Fruit fly (Drosophila melanogaster) whole organism, embryonic: ENCODE measurements around the gene CG43755.

ENCODE experiments used
- Abd-B ChIP-seq: fragments of 200-800 bp; sonication (Bioruptor generic); optimal IDR thresholded peaks from 2 replicates; lab custom pipeline; 2018; ENCODE audit warnings: missing biosample characterization, mild to moderate bottlenecking, missing genetic modification characterization, moderate library complexity
- Adf1 ChIP-seq: fragments of 200-800 bp; sonication (Bioruptor generic); IDR thresholded peaks from 2 replicates; pipeline ENCODE4 v1.3.6; 2022; ENCODE audit warnings: missing biosample characterization, missing genetic modification characterization
- Aef1 ChIP-seq: fragments of 200-800 bp; sonication (Bioruptor generic); IDR thresholded peaks from 3 replicates; pipeline ENCODE4 v1.3.6; 2022; ENCODE audit warnings: missing biosample characterization, missing genetic modification characterization
- CG10565 ChIP-seq: fragments of 200-800 bp; sonication (Bioruptor generic); optimal IDR thresholded peaks from 3 replicates; lab custom pipeline; 2016; ENCODE audit warnings: missing biosample characterization, mild to moderate bottlenecking, missing genetic modification characterization
- CG11093 ChIP-seq: fragments of 200-800 bp; sonication (Bioruptor generic); IDR thresholded peaks from 3 replicates; pipeline ENCODE4 v1.3.6; 2022; ENCODE audit warnings: missing biosample characterization, missing genetic modification characterization
- CG11695 ChIP-seq: fragments of 200-800 bp; sonication (Bioruptor generic); IDR thresholded peaks from 3 replicates; pipeline ENCODE4 v1.3.6; 2022; ENCODE audit warnings: missing biosample characterization, missing genetic modification characterization
- CG11696 ChIP-seq: fragments of 200-800 bp; sonication (Bioruptor generic); IDR thresholded peaks from 2 replicates; pipeline ENCODE4 v1.3.6; 2022; ENCODE audit warnings: missing biosample characterization, missing genetic modification characterization
- CG12769 ChIP-seq: fragments of 200-800 bp; sonication (Bioruptor generic); optimal IDR thresholded peaks from 2 replicates; lab custom pipeline; 2019; ENCODE audit warnings: missing biosample characterization, mild to moderate bottlenecking, missing genetic modification characterization, moderate library complexity
- CG13287 ChIP-seq: fragments of 200-800 bp; sonication (Bioruptor generic); IDR thresholded peaks from 2 replicates; pipeline ENCODE4 v1.3.6; 2022; ENCODE audit warnings: missing biosample characterization, missing genetic modification characterization; ENCODE audit not compliant: partially characterized antibody
- CG13624 ChIP-seq: fragments of 200-800 bp; sonication (Bioruptor generic); optimal IDR thresholded peaks from 2 replicates; lab custom pipeline; 2016; ENCODE audit warnings: missing biosample characterization, missing genetic modification characterization
- CG14710 ChIP-seq: fragments of 200-800 bp; sonication (Bioruptor generic); optimal IDR thresholded peaks from 3 replicates; lab custom pipeline; 2019; ENCODE audit warnings: missing biosample characterization, mild to moderate bottlenecking, missing genetic modification characterization, moderate library complexity
- CG15011 ChIP-seq: fragments of 200-800 bp; sonication (Bioruptor generic); optimal IDR thresholded peaks from 3 replicates; lab custom pipeline; 2018; ENCODE audit warnings: missing biosample characterization, mild to moderate bottlenecking, missing genetic modification characterization
- CG17829 ChIP-seq: fragments of 200-800 bp; optimal IDR thresholded peaks from 2 replicates; lab custom pipeline; 2019; ENCODE audit warnings: missing biosample characterization, mild to moderate bottlenecking, missing genetic modification characterization, moderate library complexity
- CG18476 ChIP-seq: fragments of 200-800 bp; sonication (Bioruptor generic); optimal IDR thresholded peaks from 2 replicates; lab custom pipeline; 2016; ENCODE audit warnings: missing biosample characterization, mild to moderate bottlenecking, missing genetic modification characterization
- CG3838 ChIP-seq: fragments of 200-800 bp; sonication (Bioruptor generic); optimal IDR thresholded peaks from 3 replicates; lab custom pipeline; 2016; ENCODE audit warnings: missing biosample characterization, missing genetic modification characterization
- CG3847 ChIP-seq: fragments of 200-800 bp; sonication (Bioruptor generic); IDR thresholded peaks from 2 replicates; pipeline ENCODE4 v1.3.6; 2022; ENCODE audit warnings: missing biosample characterization, missing genetic modification characterization
- CG4282 ChIP-seq: fragments of 200-800 bp; sonication (Bioruptor generic); optimal IDR thresholded peaks from 2 replicates; lab custom pipeline; 2016; ENCODE audit warnings: missing biosample characterization, missing genetic modification characterization
- CG4617 ChIP-seq: fragments of 200-800 bp; sonication (Bioruptor generic); optimal IDR thresholded peaks from 3 replicates; lab custom pipeline; 2016; ENCODE audit warnings: missing biosample characterization, missing genetic modification characterization, borderline replicate concordance
- CG4730 ChIP-seq: fragments of 200-800 bp; sonication (Bioruptor generic); IDR thresholded peaks from 2 replicates; pipeline ENCODE4 v1.3.6; 2022; ENCODE audit warnings: missing biosample characterization, missing genetic modification characterization
- CG8281 ChIP-seq: fragments of 200-800 bp; sonication (Bioruptor generic); optimal IDR thresholded peaks from 2 replicates; lab custom pipeline; 2018; ENCODE audit warnings: missing biosample characterization, mild to moderate bottlenecking, missing genetic modification characterization, moderate library complexity
- CG8478 ChIP-seq: fragments of >200 bp; optimal IDR thresholded peaks from 2 replicates; lab custom pipeline; 2018
- H2.0 ChIP-seq: fragments of 200-800 bp; sonication (Bioruptor generic); IDR thresholded peaks from 2 replicates; pipeline ENCODE4 v1.3.6; 2022; ENCODE audit warnings: missing biosample characterization, missing genetic modification characterization
- HLH3B ChIP-seq: fragments of 200-800 bp; sonication (Bioruptor generic); IDR thresholded peaks from 2 replicates; pipeline ENCODE4 v1.3.6; 2022; ENCODE audit warnings: missing biosample characterization, missing genetic modification characterization
- HLH54F ChIP-seq: fragments of 200-800 bp; sonication (Bioruptor generic); optimal IDR thresholded peaks from 3 replicates; lab custom pipeline; 2016; ENCODE audit warnings: missing biosample characterization, missing genetic modification characterization
- Hey ChIP-seq: fragments of 200-800 bp; sonication (Bioruptor generic); optimal IDR thresholded peaks from 3 replicates; lab custom pipeline; 2018; ENCODE audit warnings: missing biosample characterization, mild to moderate bottlenecking, missing genetic modification characterization
- MBD-R2 ChIP-seq: fragments of 200-800 bp; sonication (Bioruptor generic); IDR thresholded peaks from 2 replicates; pipeline ENCODE4 v1.3.6; 2022; ENCODE audit warnings: missing biosample characterization, missing genetic modification characterization
- Mad ChIP-seq: fragments of 200-800 bp; sonication (Bioruptor generic); optimal IDR thresholded peaks from 2 replicates; lab custom pipeline; 2016; ENCODE audit warnings: missing biosample characterization, missing genetic modification characterization
- Nf-YA ChIP-seq: fragments of 200-800 bp; sonication (Bioruptor generic); IDR thresholded peaks from 2 replicates; pipeline ENCODE4 v1.3.6; 2022; ENCODE audit warnings: missing biosample characterization, missing genetic modification characterization
- Rfx ChIP-seq: fragments of 200-800 bp; sonication (Bioruptor generic); IDR thresholded peaks from 2 replicates; pipeline ENCODE4 v1.3.6; 2022; ENCODE audit warnings: missing biosample characterization, missing genetic modification characterization
- Sry-β ChIP-seq: fragments of 200-800 bp; sonication (Bioruptor generic); optimal IDR thresholded peaks from 2 replicates; lab custom pipeline; 2018; ENCODE audit warnings: missing biosample characterization, mild to moderate bottlenecking, missing genetic modification characterization, moderate library complexity
- Sry-δ ChIP-seq: fragments of 200-800 bp; sonication (Bioruptor generic); optimal IDR thresholded peaks from 2 replicates; lab custom pipeline; 2016; ENCODE audit warnings: missing biosample characterization, missing genetic modification characterization
- Taf1 ChIP-seq: fragments of 200-800 bp; sonication (Bioruptor generic); IDR thresholded peaks from 2 replicates; pipeline ENCODE4 v1.3.6; 2022; ENCODE audit warnings: missing biosample characterization, missing genetic modification characterization
- Vsx1 ChIP-seq: fragments of 200-800 bp; sonication (Bioruptor generic); optimal IDR thresholded peaks from 2 replicates; lab custom pipeline; 2017; ENCODE audit warnings: missing biosample characterization, mild to moderate bottlenecking, missing genetic modification characterization, missing genetic modification reagents
- ac ChIP-seq: fragments of 200-800 bp; sonication (Bioruptor generic); optimal IDR thresholded peaks from 3 replicates; lab custom pipeline; 2017; ENCODE audit warnings: missing biosample characterization, mild to moderate bottlenecking, missing genetic modification characterization
- bbx ChIP-seq: fragments of 200-800 bp; sonication (Bioruptor generic); IDR thresholded peaks from 2 replicates; pipeline ENCODE4 v1.3.6; 2022; ENCODE audit warnings: missing biosample characterization, missing genetic modification characterization; ENCODE audit not compliant: partially characterized antibody
- chn ChIP-seq: fragments of 200-800 bp; sonication (Bioruptor generic); optimal IDR thresholded peaks from 2 replicates; lab custom pipeline; 2016; ENCODE audit warnings: missing biosample characterization, missing genetic modification characterization
- fd3F ChIP-seq: fragments of 200-800 bp; sonication (Bioruptor generic); optimal IDR thresholded peaks from 2 replicates; lab custom pipeline; 2018; ENCODE audit warnings: missing biosample characterization, mild to moderate bottlenecking, missing genetic modification characterization, moderate library complexity
- fru ChIP-seq: fragments of >200 bp; optimal IDR thresholded peaks from 2 replicates; lab custom pipeline; 2017
- gfzf ChIP-seq: fragments of 200-800 bp; sonication (Bioruptor generic); optimal IDR thresholded peaks from 2 replicates; lab custom pipeline; 2016; ENCODE audit warnings: missing biosample characterization, mild to moderate bottlenecking, missing genetic modification characterization, moderate library complexity
- h ChIP-seq: fragments of >200 bp; optimal IDR thresholded peaks from 2 replicates; lab custom pipeline; 2017
- hbn ChIP-seq: fragments of 200-800 bp; sonication (Bioruptor generic); IDR thresholded peaks from 2 replicates; pipeline ENCODE4 v1.3.6; 2022; ENCODE audit warnings: missing biosample characterization, missing genetic modification characterization; ENCODE audit not compliant: partially characterized antibody
- insv ChIP-seq, 2 experiments: fragments of 200-800 bp; sonication (Bioruptor generic); optimal IDR thresholded peaks; 3 replicates each; lab custom pipeline; 2016 to 2018; ENCODE audit warnings: missing biosample characterization in 2 of 2, missing genetic modification characterization in 2 of 2
- lilli ChIP-seq: fragments of 200-800 bp; sonication (Bioruptor generic); optimal IDR thresholded peaks from 3 replicates; lab custom pipeline; 2016; ENCODE audit warnings: missing biosample characterization, missing genetic modification characterization
- mam ChIP-seq: fragments of 200-800 bp; sonication (Bioruptor generic); optimal IDR thresholded peaks from 3 replicates; lab custom pipeline; 2016; ENCODE audit warnings: missing biosample characterization, missing genetic modification characterization
- mirr ChIP-seq: fragments of 200-800 bp; sonication (Bioruptor generic); optimal IDR thresholded peaks from 3 replicates; lab custom pipeline; 2018; ENCODE audit warnings: missing biosample characterization, mild to moderate bottlenecking, missing genetic modification characterization
- pan ChIP-seq, 4 experiments: fragments of >200 bp in 3 of 4; fragments of 200-800 bp in 1 of 4; sonication (Bioruptor generic) in 1 of 4; optimal IDR thresholded peaks in 3 of 4; IDR thresholded peaks in 1 of 4; 2 replicates each; pipeline versions ENCODE4 v1.3.6 to Lab custom; 2017 to 2022; ENCODE audit warnings: missing biosample characterization in 2 of 4, missing genetic modification characterization in 2 of 4, mixed read lengths in 1 of 4
- tap ChIP-seq: fragments of 200-800 bp; optimal IDR thresholded peaks from 3 replicates; lab custom pipeline; 2019; ENCODE audit warnings: missing biosample characterization, mild to moderate bottlenecking, missing genetic modification characterization, moderate library complexity
- twi ChIP-seq: fragments of 200-800 bp; optimal IDR thresholded peaks from 2 replicates; lab custom pipeline; 2019; ENCODE audit warnings: missing biosample characterization, mild to moderate bottlenecking, missing genetic modification characterization, moderate library complexity
- zfh2 ChIP-seq: fragments of 200-800 bp; sonication (Bioruptor generic); optimal IDR thresholded peaks from 2 replicates; lab custom pipeline; 2016; ENCODE audit warnings: missing biosample characterization, missing genetic modification characterization

The CG43755 gene

dm6 chr2L:297480-298284, 31.9 kb downstream of the CG43755 start, which contains the start of gene Pi3K21B (continued):
- TF ChIP-seq CG18476 (GFP tag; lab: Kevin White, UChicago) (peak; percentile 79), CG8478 (lab: Kevin White, UChicago) (peak; percentile 78), CG14710 (peak; percentile 95), CG10565 (GFP tag; lab: Kevin White, UChicago) (peak; percentile 77), CG4617 (GFP tag; lab: Kevin White, UChicago) (peak; percentile 97), tap (peak; percentile 74), gfzf (peak; percentile 31), fd3F (peak; percentile 88), Rfx (GFP tag; lab: Robert Waterston, UW) (peak; percentile 96), CG3838 (GFP tag; lab: Kevin White, UChicago) (peak; percentile 75), CG4730 (GFP tag; lab: Robert Waterston, UW) (peak; percentile 58), pan (optimal IDR thresholded peaks at IDR 0.05; lab: Kevin White, UChicago) (no peak), pan (GFP tag; optimal IDR thresholded peaks at IDR 0.05 in 1 of 2, IDR thresholded peaks at IDR 0.05 in 1 of 2) (peak in 1 of 2 experiments; percentile 75), CG3847 (GFP tag; lab: Robert Waterston, UW) (peak; percentile 93), h (lab: Kevin White, UChicago) (no peak), chn (peak; percentile 91), CG11695 (GFP tag; lab: Robert Waterston, UW) (peak; percentile 80), Nf-YA (GFP tag; lab: Robert Waterston, UW) (no peak; the same call in 1 of the 2 replicates), H2.0 (GFP tag; lab: Robert Waterston, UW) (peak; percentile 84), CG17829 (tag; lab: Kevin White, UChicago) (peak; percentile 89), Adf1 (peak; percentile 25; the same call in 1 of the 2 replicates), Sry-β (no peak), MBD-R2 (peak; percentile 76; the same call in 1 of the 2 replicates), insv (GFP tag; optimal IDR thresholded peaks at IDR 0.05; lab: Kevin White, UChicago) (peak in 1 of 2 experiments; percentile 74), CG4282 (GFP tag; lab: Kevin White, UChicago) (peak; percentile 92), hbn (no peak), HLH54F (GFP tag; lab: Kevin White, UChicago) (peak; percentile 96), bbx (GFP tag; lab: Robert Waterston, UW) (peak; percentile 54), CG11696 (GFP tag; lab: Robert Waterston, UW) (no peak), zfh2 (GFP tag; lab: Kevin White, UChicago) (peak; percentile 96), CG13287 (peak; percentile 44; the same call in 1 of the 2 replicates), Vsx1 (peak; percentile 61), Mad (GFP tag; lab: Kevin White, UChicago) (peak; percentile 87), Taf1 (GFP tag; lab: Robert Waterston, UW) (peak; percentile 54; the same call in 1 of the 2 replicates), CG11093 (GFP tag; lab: Robert Waterston, UW) (peak; percentile 81), fru (lab: Kevin White, UChicago) (no peak), Abd-B (GFP tag; lab: Kevin White, UChicago) (peak; percentile 92), CG15011 (GFP tag; lab: Kevin White, UChicago) (peak; percentile 83), mam (GFP tag; lab: Kevin White, UChicago) (peak; percentile 96), CG13624 (GFP tag; lab: Kevin White, UChicago) (peak; percentile 91), Sry-δ (GFP tag; lab: Kevin White, UChicago) (peak; percentile 62), Hey (tag; lab: Kevin White, UChicago) (peak; percentile 71), CG8281 (peak; percentile 73), HLH3B (GFP tag; lab: Robert Waterston, UW) (peak; percentile 69), CG12769 (tag; lab: Kevin White, UChicago) (peak; percentile 81), twi (tag; lab: Kevin White, UChicago) (peak; percentile 84), mirr (GFP tag; lab: Kevin White, UChicago) (peak; percentile 73), Aef1 (GFP tag; lab: Robert Waterston, UW) (peak; percentile 88), lilli (GFP tag; lab: Kevin White, UChicago) (peak; percentile 95), ac (GFP tag; lab: Kevin White, UChicago) (peak; percentile 14)
